Worm (Caenorhabditis elegans): ENCODE results near the gene K02E2.1.
"Not testable (repeated sequence)": the region's sequence is repeated elsewhere in the genome, so short reads cannot be mapped to it uniquely, and the experiment has no call there.

K02E2.1 gene

ce11 chrV:20344889-20345288 lies 6.4 kb upstream of the K02E2.1 start, which contains the start of gene Y38H6A.3:
TSS of gene Y38H6A.3 (plus strand) at chrV:20345189.
- no peak for TF ChIP-seq ztf-23 (GFP tag; IDR thresholded peaks at IDR 0.05)

ce11 chrV:20347625-20348024 lies 3.7 kb upstream of the K02E2.1 start:
- TF ChIP-seq ztf-23 (GFP tag; IDR thresholded peaks at IDR 0.05) (no peak), cog-1 (tag; optimal IDR thresholded peaks at IDR 0.05) (no peak), flt-1 (GFP tag; IDR thresholded peaks at IDR 0.05) (no peak), ztf-29 (GFP tag; IDR thresholded peaks at IDR 0.05) (no peak), med-1 (GFP tag; optimal IDR thresholded peaks at IDR 0.05; ENCODE audit: insufficient read depth) (no peak), klf-2 (GFP tag; conservative IDR thresholded peaks at IDR 0.05) (no peak), T22C8.4 (GFP tag; IDR thresholded peaks at IDR 0.05) (no peak), tab-1 (GFP tag; IDR thresholded peaks at IDR 0.05) (no peak), ref-1 (GFP tag; conservative IDR thresholded peaks at IDR 0.05) (no peak)

DNA sequence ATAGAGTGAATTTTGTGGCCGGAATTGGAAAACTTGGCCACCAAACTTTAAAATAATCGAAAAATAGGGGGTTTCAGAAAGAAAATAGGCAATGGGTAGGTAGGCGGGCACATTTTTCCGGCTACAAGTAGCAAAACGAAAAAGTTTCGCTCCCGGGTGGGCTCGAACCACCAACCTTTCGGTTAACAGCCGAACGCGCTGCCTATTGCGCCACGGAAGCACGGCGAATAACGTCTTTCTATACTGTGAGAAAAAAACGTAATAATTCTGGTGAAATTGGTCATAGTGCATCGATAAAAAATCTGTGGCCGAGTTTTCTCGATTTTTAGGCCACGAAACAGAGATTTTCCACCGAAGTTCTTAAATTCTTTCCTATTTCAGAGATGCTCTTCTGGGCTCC lies 913 bp upstream of the K02E2.1 start:
- no peak for TF ChIP-seq ref-1 (GFP tag; conservative IDR thresholded peaks at IDR 0.05)
- TF ChIP-seq flt-1 (GFP tag; IDR thresholded peaks at IDR 0.05) = no peak
- TF ChIP-seq klf-2 (GFP tag; conservative IDR thresholded peaks at IDR 0.05) = no peak
- TF ChIP-seq cog-1 (tag; optimal IDR thresholded peaks at IDR 0.05) = no peak
- TF ChIP-seq med-1 (GFP tag; optimal IDR thresholded peaks at IDR 0.05; ENCODE audit: insufficient read depth) = no peak
- no peak for TF ChIP-seq T22C8.4 (GFP tag; IDR thresholded peaks at IDR 0.05)
- TF ChIP-seq ztf-23 (GFP tag; IDR thresholded peaks at IDR 0.05) = no peak
- no peak for TF ChIP-seq tab-1 (GFP tag; IDR thresholded peaks at IDR 0.05)
- TF ChIP-seq ztf-29 (GFP tag; IDR thresholded peaks at IDR 0.05) = no peak

- no peak for TF ChIP-seq T22C8.4 (GFP tag; IDR thresholded peaks at IDR 0.05)
- no peak for TF ChIP-seq cog-1 (tag; optimal IDR thresholded peaks at IDR 0.05)
- TF ChIP-seq flt-1 (GFP tag; IDR thresholded peaks at IDR 0.05) = no peak
- TF ChIP-seq klf-2 (GFP tag; conservative IDR thresholded peaks at IDR 0.05) = no peak
- TF ChIP-seq ref-1 (GFP tag; conservative IDR thresholded peaks at IDR 0.05) = no peak
Measured at ce11 chrV:20356472-20356871, 5.2 kb downstream of the K02E2.1 start, which contains the start of gene grd-11. TSS of gene grd-11 (plus strand) at chrV:20356772.

ce11 chrV:20366839-20367238 lies 15.5 kb downstream of the K02E2.1 start, which contains the start of gene K02E2.8:
TSS of gene K02E2.8 (minus strand) at chrV:20366939.
- no peak for TF ChIP-seq klf-2 (GFP tag; conservative IDR thresholded peaks at IDR 0.05)
- no peak for TF ChIP-seq tab-1 (GFP tag; IDR thresholded peaks at IDR 0.05)
- TF ChIP-seq ztf-23 (GFP tag; IDR thresholded peaks at IDR 0.05) = no peak
- no peak for TF ChIP-seq flt-1 (GFP tag; IDR thresholded peaks at IDR 0.05)
- TF ChIP-seq cog-1 (tag; optimal IDR thresholded peaks at IDR 0.05) = no peak
- no peak for TF ChIP-seq ztf-29 (GFP tag; IDR thresholded peaks at IDR 0.05)
- no peak for TF ChIP-seq T22C8.4 (GFP tag; IDR thresholded peaks at IDR 0.05)
- TF ChIP-seq med-1 (GFP tag; optimal IDR thresholded peaks at IDR 0.05; ENCODE audit: insufficient read depth) = no peak
- no peak for TF ChIP-seq ref-1 (GFP tag; conservative IDR thresholded peaks at IDR 0.05)

DNA sequence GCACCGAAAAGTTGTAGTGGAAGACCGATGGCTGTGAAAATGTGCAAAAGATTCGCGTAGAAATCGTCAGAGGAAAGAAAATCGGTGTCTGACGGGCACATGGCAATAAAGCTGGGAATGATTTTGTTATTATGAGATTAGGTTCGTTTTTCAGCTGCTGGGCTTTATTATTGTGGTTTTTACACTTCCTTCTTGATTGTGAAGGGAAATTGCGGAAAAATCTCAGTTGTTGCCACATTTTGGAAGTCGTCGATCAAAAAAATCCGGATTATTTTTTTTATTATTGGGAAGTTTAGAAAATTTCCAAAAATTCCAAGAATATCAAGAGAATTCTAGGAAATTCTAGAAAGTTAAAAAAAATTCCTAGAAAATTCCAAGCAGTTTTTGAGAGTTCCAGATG lies 17.9 kb downstream of the K02E2.1 start, which contains the start of gene srh-177:
Gene srh-177 (minus strand): TSS at position 101 of the 400 bp plus-strand sequence.
- TF ChIP-seq ztf-23 (GFP tag; IDR thresholded peaks at IDR 0.05); klf-2 (GFP tag; conservative IDR thresholded peaks at IDR 0.05); T22C8.4 (GFP tag; IDR thresholded peaks at IDR 0.05): not testable (repeated sequence)

DNA sequence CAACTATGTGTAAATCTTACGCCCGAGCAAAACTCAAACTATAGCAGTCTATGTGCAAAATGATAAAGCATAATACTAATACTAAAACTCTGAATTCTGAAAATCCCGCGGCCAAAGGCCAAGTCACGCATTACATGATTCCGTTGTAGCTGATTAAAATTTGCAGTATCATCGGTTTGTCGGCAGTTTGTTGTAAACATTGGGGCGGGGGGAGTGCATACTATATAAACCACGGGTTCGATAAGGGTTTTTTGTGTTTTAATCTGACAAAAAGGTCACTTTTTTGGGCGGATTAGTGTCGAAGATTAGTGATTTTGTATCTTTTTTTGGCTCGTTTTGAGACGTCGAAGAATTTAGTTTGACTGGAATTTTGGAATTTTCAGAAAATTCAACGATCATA lies 23.2 kb downstream of the K02E2.1 start:
- TF ChIP-seq tab-1 (GFP tag; IDR thresholded peaks at IDR 0.05) = no peak
- TF ChIP-seq ztf-29 (GFP tag; IDR thresholded peaks at IDR 0.05) = no peak
- no peak for TF ChIP-seq ref-1 (GFP tag; conservative IDR thresholded peaks at IDR 0.05)
- no peak for TF ChIP-seq T22C8.4 (GFP tag; IDR thresholded peaks at IDR 0.05)
- TF ChIP-seq med-1 (GFP tag; optimal IDR thresholded peaks at IDR 0.05; ENCODE audit: insufficient read depth) = no peak
- no peak for TF ChIP-seq ztf-23 (GFP tag; IDR thresholded peaks at IDR 0.05)
- TF ChIP-seq flt-1 (GFP tag; IDR thresholded peaks at IDR 0.05) = no peak
- no peak for TF ChIP-seq cog-1 (tag; optimal IDR thresholded peaks at IDR 0.05)
- no peak for TF ChIP-seq klf-2 (GFP tag; conservative IDR thresholded peaks at IDR 0.05)

- no peak for TF ChIP-seq ref-1 (GFP tag; conservative IDR thresholded peaks at IDR 0.05)
- TF ChIP-seq ztf-29 (GFP tag; IDR thresholded peaks at IDR 0.05) = no peak
- no peak for TF ChIP-seq med-1 (GFP tag; optimal IDR thresholded peaks at IDR 0.05; ENCODE audit: insufficient read depth)
- no peak for TF ChIP-seq klf-2 (GFP tag; conservative IDR thresholded peaks at IDR 0.05)
- TF ChIP-seq flt-1 (GFP tag; IDR thresholded peaks at IDR 0.05) = no peak
- no peak for TF ChIP-seq cog-1 (tag; optimal IDR thresholded peaks at IDR 0.05)
- no peak for TF ChIP-seq T22C8.4 (GFP tag; IDR thresholded peaks at IDR 0.05)
- no peak for TF ChIP-seq tab-1 (GFP tag; IDR thresholded peaks at IDR 0.05)
- TF ChIP-seq ztf-23 (GFP tag; IDR thresholded peaks at IDR 0.05) = no peak
Measured at ce11 chrV:20375236-20375635, 23.9 kb downstream of the K02E2.1 start, which contains the start of gene ins-35. TSS of gene ins-35 (plus strand) at chrV:20375536.

DNA sequence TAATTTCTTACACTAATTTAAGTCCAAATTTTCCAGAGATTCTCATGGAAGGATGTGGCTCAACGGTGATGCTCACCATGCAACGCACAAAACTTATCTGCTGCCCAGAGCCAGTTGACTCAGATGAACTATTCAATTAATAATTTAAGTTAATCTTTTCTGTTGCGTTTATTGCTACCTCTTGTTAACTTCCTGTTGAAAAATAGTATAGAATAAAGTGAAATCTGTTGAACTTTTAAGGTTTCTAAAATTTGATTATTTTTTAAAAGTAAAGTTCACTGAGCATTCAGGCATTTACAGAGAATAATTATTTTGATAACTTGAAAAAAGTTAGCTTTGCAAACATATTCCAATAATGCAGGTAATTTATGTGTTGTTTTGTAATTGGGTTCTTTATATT lies 24.8 kb downstream of the K02E2.1 start:
- TF ChIP-seq flt-1 (GFP tag; IDR thresholded peaks at IDR 0.05) = no peak
- TF ChIP-seq ztf-23 (GFP tag; IDR thresholded peaks at IDR 0.05) = no peak
- TF ChIP-seq tab-1 (GFP tag; IDR thresholded peaks at IDR 0.05) = no peak
- TF ChIP-seq cog-1 (tag; optimal IDR thresholded peaks at IDR 0.05) = no peak
- TF ChIP-seq ztf-29 (GFP tag; IDR thresholded peaks at IDR 0.05) = no peak
- TF ChIP-seq T22C8.4 (GFP tag; IDR thresholded peaks at IDR 0.05) = no peak
- no peak for TF ChIP-seq med-1 (GFP tag; optimal IDR thresholded peaks at IDR 0.05; ENCODE audit: insufficient read depth)
- no peak for TF ChIP-seq ref-1 (GFP tag; conservative IDR thresholded peaks at IDR 0.05)
- TF ChIP-seq klf-2 (GFP tag; conservative IDR thresholded peaks at IDR 0.05) = no peak

DNA sequence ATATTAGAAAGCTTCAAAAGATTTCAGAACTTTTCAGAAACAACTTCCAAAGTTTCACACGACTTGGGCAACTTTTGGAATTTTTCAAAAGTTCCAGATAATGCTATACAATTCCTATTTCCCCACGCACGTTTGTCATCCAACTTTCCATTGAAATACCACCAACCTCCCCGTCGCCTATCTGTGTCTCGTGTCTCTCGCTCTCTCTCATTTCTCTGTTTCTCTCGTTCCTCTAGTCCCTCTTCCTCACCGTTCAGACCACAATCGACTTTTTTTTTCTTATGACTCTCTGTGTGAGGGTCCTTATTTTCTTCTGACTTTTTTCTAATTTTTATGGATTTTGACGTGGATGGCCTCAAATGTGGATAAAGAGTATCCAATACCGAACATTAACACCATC lies 29.0 kb downstream of the K02E2.1 start, which contains the start of gene K02E2.6:
Gene K02E2.6 (plus strand): TSS at position 242 of the 400 bp plus-strand sequence.
- no peak for TF ChIP-seq tab-1 (GFP tag; IDR thresholded peaks at IDR 0.05)
- no peak for TF ChIP-seq klf-2 (GFP tag; conservative IDR thresholded peaks at IDR 0.05)

Measured in whole organism, midembryonic.